Fruit fly (Drosophila melanogaster) whole organism, embryonic: ENCODE data around the gene Dmtn.
A peak's percentile ranks its signal among the peaks of the same experiment; 100 is the strongest.

Experiments
- BEAF-32 ChIP-seq: fragments of 200-800 bp; sonication (Bioruptor generic); optimal IDR thresholded peaks from 3 replicates; lab custom pipeline; 2017; ENCODE audit warnings: missing biosample characterization, missing genetic modification characterization, mild to moderate bottlenecking, moderate library complexity, missing genetic modification reagents
- CG10462 ChIP-seq: fragments of 200-800 bp; sonication (Bioruptor generic); optimal IDR thresholded peaks from 2 replicates; lab custom pipeline; 2016; ENCODE audit warnings: missing biosample characterization, missing genetic modification characterization
- CG11093 ChIP-seq: fragments of 200-800 bp; sonication (Bioruptor generic); IDR thresholded peaks from 3 replicates; pipeline ENCODE4 v1.3.6; 2022; ENCODE audit warnings: missing biosample characterization, missing genetic modification characterization
- CG11247 ChIP-seq: fragments of 200-800 bp; sonication (Bioruptor generic); IDR thresholded peaks from 2 replicates; pipeline ENCODE4 v1.3.6; 2022; ENCODE audit warnings: missing biosample characterization, missing genetic modification characterization
- CG11723 ChIP-seq: fragments of 200-800 bp; sonication (Bioruptor generic); optimal IDR thresholded peaks from 2 replicates; lab custom pipeline; 2017; ENCODE audit warnings: missing biosample characterization, mild to moderate bottlenecking, missing genetic modification characterization
- CG12155 ChIP-seq: fragments of 200-800 bp; sonication (Bioruptor generic); optimal IDR thresholded peaks from 3 replicates; lab custom pipeline; 2016; ENCODE audit warnings: missing biosample characterization, missing genetic modification characterization
- CG12769 ChIP-seq: fragments of 200-800 bp; sonication (Bioruptor generic); optimal IDR thresholded peaks from 2 replicates; lab custom pipeline; 2019; ENCODE audit warnings: missing biosample characterization, mild to moderate bottlenecking, missing genetic modification characterization, moderate library complexity
- CG13296 ChIP-seq: fragments of 200-800 bp; sonication (Bioruptor generic); optimal IDR thresholded peaks from 3 replicates; lab custom pipeline; 2018; ENCODE audit warnings: missing biosample characterization, mild to moderate bottlenecking, missing genetic modification characterization
- CG13894 ChIP-seq: fragments of 200-800 bp; sonication (Bioruptor generic); optimal IDR thresholded peaks from 3 replicates; lab custom pipeline; 2018; ENCODE audit warnings: missing biosample characterization, mild to moderate bottlenecking, missing genetic modification characterization, moderate library complexity
- CG15514 ChIP-seq: fragments of 200-800 bp; sonication (Bioruptor generic); optimal IDR thresholded peaks from 3 replicates; lab custom pipeline; 2017; ENCODE audit warnings: missing biosample characterization, missing genetic modification characterization, mild to moderate bottlenecking, moderate library complexity, missing genetic modification reagents
- CG15696 ChIP-seq: fragments of 200-800 bp; sonication (Bioruptor generic); optimal IDR thresholded peaks from 2 replicates; lab custom pipeline; 2019; ENCODE audit warnings: missing biosample characterization, mild to moderate bottlenecking, missing genetic modification characterization, moderate library complexity
- CG18476 ChIP-seq: fragments of 200-800 bp; sonication (Bioruptor generic); optimal IDR thresholded peaks from 2 replicates; lab custom pipeline; 2016; ENCODE audit warnings: missing biosample characterization, mild to moderate bottlenecking, missing genetic modification characterization
- CG18619 ChIP-seq: fragments of 200-800 bp; sonication (Bioruptor generic); optimal IDR thresholded peaks from 3 replicates; lab custom pipeline; 2017; ENCODE audit warnings: missing biosample characterization, mild to moderate bottlenecking, missing genetic modification characterization
- CG2712 ChIP-seq: fragments of 200-800 bp; optimal IDR thresholded peaks from 3 replicates; lab custom pipeline; 2019; ENCODE audit warnings: missing biosample characterization, mild to moderate bottlenecking, missing genetic modification characterization, moderate library complexity
- CG3163 ChIP-seq: fragments of 200-800 bp; sonication (Bioruptor generic); optimal IDR thresholded peaks from 3 replicates; lab custom pipeline; 2016; ENCODE audit warnings: missing biosample characterization, missing genetic modification characterization
- CG4707 ChIP-seq: fragments of 200-800 bp; sonication (Bioruptor generic); optimal IDR thresholded peaks from 2 replicates; lab custom pipeline; 2018; ENCODE audit warnings: missing biosample characterization, mild to moderate bottlenecking, missing genetic modification characterization, moderate library complexity
- CG6813 ChIP-seq: fragments of 200-800 bp; sonication (Bioruptor generic); optimal IDR thresholded peaks from 2 replicates; lab custom pipeline; 2017; ENCODE audit warnings: missing biosample characterization, missing genetic modification characterization, mild to moderate bottlenecking, moderate library complexity, missing genetic modification reagents
- CG7963 ChIP-seq: fragments of 200-800 bp; sonication (Bioruptor generic); IDR thresholded peaks from 3 replicates; pipeline ENCODE4 v1.3.6; 2022; ENCODE audit warnings: missing biosample characterization, missing genetic modification characterization; ENCODE audit not compliant: partially characterized antibody
- CG8478 ChIP-seq: fragments of >200 bp; optimal IDR thresholded peaks from 2 replicates; lab custom pipeline; 2018
- CG8924 ChIP-seq: fragments of 200-800 bp; optimal IDR thresholded peaks from 3 replicates; lab custom pipeline; 2019; ENCODE audit warnings: missing biosample characterization, mild to moderate bottlenecking, missing genetic modification characterization, moderate library complexity
- CG9797 ChIP-seq: fragments of 200-800 bp; sonication (Bioruptor generic); optimal IDR thresholded peaks from 3 replicates; lab custom pipeline; 2018; ENCODE audit warnings: missing biosample characterization, mild to moderate bottlenecking, missing genetic modification characterization
- CG9876 ChIP-seq: fragments of 200-800 bp; sonication (Bioruptor generic); optimal IDR thresholded peaks from 2 replicates; lab custom pipeline; 2016; ENCODE audit warnings: missing biosample characterization, missing genetic modification characterization
- CoRest ChIP-seq: fragments of 200-800 bp; sonication (Bioruptor generic); optimal IDR thresholded peaks from 3 replicates; lab custom pipeline; 2018; ENCODE audit warnings: missing biosample characterization, mild to moderate bottlenecking, missing genetic modification characterization, moderate library complexity
- D ChIP-seq, 2 experiments: fragments of 200-800 bp in 1 of 2; fragments of >200 bp in 1 of 2; sonication (Bioruptor generic) in 1 of 2; optimal IDR thresholded peaks; 2 replicates in 1 of 2; 3 replicates in 1 of 2; lab custom pipeline; 2017; ENCODE audit warnings: mild to moderate bottlenecking in 1 of 2, missing biosample characterization in 1 of 2, missing genetic modification characterization in 1 of 2, missing genetic modification reagents in 1 of 2
- D19B ChIP-seq: fragments of 200-800 bp; sonication (Bioruptor generic); optimal IDR thresholded peaks from 2 replicates; lab custom pipeline; 2017; ENCODE audit warnings: missing biosample characterization, mild to moderate bottlenecking, missing genetic modification characterization
- Dek ChIP-seq: fragments of 200-800 bp; sonication (Bioruptor generic); optimal IDR thresholded peaks from 3 replicates; lab custom pipeline; 2019; ENCODE audit warnings: missing biosample characterization, mild to moderate bottlenecking, missing genetic modification characterization, moderate library complexity
- Dref ChIP-seq: fragments of 200-800 bp; sonication (Bioruptor generic); IDR thresholded peaks from 2 replicates; pipeline ENCODE4 v1.3.6; 2022; ENCODE audit warnings: missing biosample characterization, missing genetic modification characterization
- Eip74EF ChIP-seq, 2 experiments: fragments of 200-800 bp in 1 of 2; fragments of >200 bp in 1 of 2; sonication (Bioruptor generic) in 1 of 2; optimal IDR thresholded peaks; 2 replicates each; lab custom pipeline; 2017 to 2019; ENCODE audit warnings: missing biosample characterization in 2 of 2, missing genetic modification characterization in 2 of 2, mild to moderate bottlenecking in 1 of 2, moderate library complexity in 1 of 2
- HLHmδ ChIP-seq: fragments of 200-800 bp; sonication (Bioruptor generic); optimal IDR thresholded peaks from 2 replicates; lab custom pipeline; 2018; ENCODE audit warnings: missing biosample characterization, mild to moderate bottlenecking, missing genetic modification characterization, moderate library complexity
- Side ChIP-seq: fragments of 200-800 bp; sonication (Bioruptor generic); optimal IDR thresholded peaks from 2 replicates; lab custom pipeline; 2016; ENCODE audit warnings: missing biosample characterization, missing genetic modification characterization
- Ssrp ChIP-seq: fragments of 200-800 bp; sonication (Bioruptor generic); optimal IDR thresholded peaks from 2 replicates; lab custom pipeline; 2018; ENCODE audit warnings: missing biosample characterization, mild to moderate bottlenecking, missing genetic modification characterization, moderate library complexity
- ara ChIP-seq: fragments of 200-800 bp; sonication (Bioruptor generic); IDR thresholded peaks from 2 replicates; pipeline ENCODE4 v1.3.6; 2022; ENCODE audit warnings: missing biosample characterization, missing genetic modification characterization
- cad ChIP-seq: fragments of >200 bp; optimal IDR thresholded peaks from 2 replicates; lab custom pipeline; 2017; ENCODE audit warnings: missing biosample characterization, missing genetic modification characterization
- cg ChIP-seq: fragments of 200-800 bp; sonication (Bioruptor generic); optimal IDR thresholded peaks from 3 replicates; lab custom pipeline; 2019; ENCODE audit warnings: missing biosample characterization, mild to moderate bottlenecking, missing genetic modification characterization, moderate library complexity
- chm ChIP-seq: fragments of 200-800 bp; sonication (Bioruptor generic); IDR thresholded peaks from 2 replicates; pipeline ENCODE4 v1.3.6; 2022; ENCODE audit warnings: missing biosample characterization, missing genetic modification characterization
- crol ChIP-seq: fragments of 200-800 bp; sonication (Bioruptor generic); IDR thresholded peaks from 2 replicates; pipeline ENCODE4 v1.3.6; 2022; ENCODE audit warnings: missing biosample characterization, missing genetic modification characterization
- dmrt99B ChIP-seq: fragments of 200-800 bp; sonication (Bioruptor generic); optimal IDR thresholded peaks from 2 replicates; lab custom pipeline; 2018; ENCODE audit warnings: missing biosample characterization, mild to moderate bottlenecking, missing genetic modification characterization, moderate library complexity
- inv ChIP-seq: fragments of 200-800 bp; sonication (Bioruptor generic); IDR thresholded peaks from 2 replicates; pipeline ENCODE4 v1.3.6; 2022; ENCODE audit warnings: missing biosample characterization, missing genetic modification characterization; ENCODE audit not compliant: partially characterized antibody
- jumu ChIP-seq: fragments of 200-800 bp; sonication (Bioruptor generic); optimal IDR thresholded peaks from 3 replicates; lab custom pipeline; 2016; ENCODE audit warnings: missing biosample characterization, missing genetic modification characterization
- luna ChIP-seq: fragments of 200-800 bp; sonication (Bioruptor generic); optimal IDR thresholded peaks from 2 replicates; lab custom pipeline; 2016; ENCODE audit warnings: missing biosample characterization, missing genetic modification characterization
- nerfin-1 ChIP-seq: fragments of 200-800 bp; sonication (Bioruptor generic); optimal IDR thresholded peaks from 3 replicates; lab custom pipeline; 2019; ENCODE audit warnings: missing biosample characterization, mild to moderate bottlenecking, missing genetic modification characterization, moderate library complexity
- oc ChIP-seq: fragments of 200-800 bp; sonication (Bioruptor generic); optimal IDR thresholded peaks from 2 replicates; lab custom pipeline; 2018; ENCODE audit warnings: missing biosample characterization, mild to moderate bottlenecking, missing genetic modification characterization, moderate library complexity
- onecut ChIP-seq: fragments of 200-800 bp; sonication (Bioruptor generic); IDR thresholded peaks from 2 replicates; pipeline ENCODE4 v1.3.6; 2022; ENCODE audit warnings: missing biosample characterization, missing genetic modification characterization
- psq ChIP-seq: fragments of 200-800 bp; sonication (Bioruptor generic); optimal IDR thresholded peaks from 2 replicates; lab custom pipeline; 2017; ENCODE audit warnings: missing biosample characterization, missing genetic modification characterization
- run ChIP-seq: fragments of 200-800 bp; sonication (Bioruptor generic); optimal IDR thresholded peaks from 3 replicates; lab custom pipeline; 2018; ENCODE audit warnings: missing biosample characterization, mild to moderate bottlenecking, missing genetic modification characterization
- salm ChIP-seq: fragments of 200-800 bp; sonication (Bioruptor generic); optimal IDR thresholded peaks from 2 replicates; lab custom pipeline; 2018; ENCODE audit warnings: missing biosample characterization, mild to moderate bottlenecking, missing genetic modification characterization
- stwl ChIP-seq: fragments of 200-800 bp; sonication (Bioruptor generic); optimal IDR thresholded peaks from 3 replicates; lab custom pipeline; 2018; ENCODE audit warnings: missing biosample characterization, mild to moderate bottlenecking, missing genetic modification characterization, moderate library complexity
- tap ChIP-seq: fragments of 200-800 bp; optimal IDR thresholded peaks from 3 replicates; lab custom pipeline; 2019; ENCODE audit warnings: missing biosample characterization, mild to moderate bottlenecking, missing genetic modification characterization, moderate library complexity
- twi ChIP-seq: fragments of 200-800 bp; optimal IDR thresholded peaks from 2 replicates; lab custom pipeline; 2019; ENCODE audit warnings: missing biosample characterization, mild to moderate bottlenecking, missing genetic modification characterization, moderate library complexity
- wdn ChIP-seq: fragments of 200-800 bp; sonication (Bioruptor generic); IDR thresholded peaks from 2 replicates; pipeline ENCODE4 v1.3.6; 2022; ENCODE audit warnings: missing biosample characterization, missing genetic modification characterization

The Dmtn gene

dm6 chr3R:6409153-6409571, 3.5 kb upstream of the Dmtn start (continued):
- TF ChIP-seq D19B (GFP tag; lab: Kevin White, UChicago) (no peak), jumu (GFP tag; lab: Kevin White, UChicago) (no peak), BEAF-32 (GFP tag; lab: Kevin White, UChicago) (no peak), inv (GFP tag; lab: Robert Waterston, UW) (no peak), nerfin-1 (peak; percentile 6), CG2712 (tag; lab: Kevin White, UChicago) (peak; percentile 13), crol (GFP tag; lab: Robert Waterston, UW) (peak; percentile 63), Eip74EF (GFP tag; optimal IDR thresholded peaks at IDR 0.05; lab: Kevin White, UChicago) (peak in 1 of 2 experiments; percentile 54), CG11723 (GFP tag; lab: Kevin White, UChicago) (no peak), ara (GFP tag; lab: Robert Waterston, UW) (no peak), CG15696 (tag; lab: Kevin White, UChicago) (no peak), luna (no peak), wdn (GFP tag; lab: Robert Waterston, UW) (no peak), CG13894 (tag; lab: Kevin White, UChicago) (no peak), twi (tag; lab: Kevin White, UChicago) (peak; percentile 18), Side (peak; percentile 10), cg (GFP tag; lab: Kevin White, UChicago) (peak; percentile 66), Dref (GFP tag; lab: Robert Waterston, UW) (no peak), CoRest (no peak), CG18476 (GFP tag; lab: Kevin White, UChicago) (no peak), oc (tag; lab: Kevin White, UChicago) (peak; percentile 48), onecut (GFP tag; lab: Robert Waterston, UW) (peak; percentile 8; the same call in 1 of the 2 replicates), CG11093 (GFP tag; lab: Robert Waterston, UW) (no peak), CG3163 (peak; percentile 18), HLHmδ (GFP tag; lab: Kevin White, UChicago) (peak; percentile 24), psq (GFP tag; lab: Kevin White, UChicago) (peak; percentile 83), CG11247 (GFP tag; lab: Robert Waterston, UW) (no peak), CG13296 (no peak), CG12769 (no peak), CG4707 (GFP tag; lab: Kevin White, UChicago) (peak; percentile 34), CG8478 (no peak), CG7963 (GFP tag; lab: Robert Waterston, UW) (no peak), CG8924 (tag; lab: Kevin White, UChicago) (peak; percentile 21), CG10462 (GFP tag; lab: Kevin White, UChicago) (no peak), dmrt99B (tag; lab: Kevin White, UChicago) (no peak), CG6813 (GFP tag; lab: Kevin White, UChicago) (peak; percentile 38), CG18619 (no peak), salm (no peak), tap (no peak), CG12155 (GFP tag; lab: Kevin White, UChicago) (no peak), CG15514 (GFP tag; lab: Kevin White, UChicago) (no peak), stwl (no peak), run (tag; lab: Kevin White, UChicago) (no peak), chm (GFP tag; lab: Robert Waterston, UW) (peak; percentile 77; the same call in 1 of the 2 replicates), CG9797 (GFP tag; lab: Kevin White, UChicago) (no peak), Dek (tag; lab: Kevin White, UChicago) (no peak), cad (GFP tag; lab: Kevin White, UChicago) (no peak), D (optimal IDR thresholded peaks at IDR 0.05; lab: Kevin White, UChicago) (peak; percentile 0), D (GFP tag; optimal IDR thresholded peaks at IDR 0.05; lab: Kevin White, UChicago) (no peak), CG9876 (GFP tag; lab: Kevin White, UChicago) (no peak), Ssrp (tag; lab: Kevin White, UChicago) (no peak)
